Worm (Caenorhabditis elegans) whole organism, mixed stage, embryonic: ENCODE measurements around the gene W10G6.6.

Experiments used
- M03D4.4 ChIP-seq: sonication (generic microtip); optimal IDR thresholded peaks from 2 replicates; lab custom pipeline; 2017; ENCODE audit warnings: mild to moderate bottlenecking, missing genetic modification characterization, missing compliant biosample characterization
- bed-3 ChIP-seq: fragments of 200-800 bp; sonication (Bioruptor generic); optimal IDR thresholded peaks from 3 replicates; lab custom pipeline; 2018; ENCODE audit warnings: mild to moderate bottlenecking, missing genetic modification characterization, moderate library complexity, missing compliant biosample characterization
- blmp-1 ChIP-seq: fragments of 150-350 bp; optimal IDR thresholded peaks from 2 replicates; lab custom pipeline; 2014; ENCODE audit warnings: missing biosample characterization, missing genetic modification characterization
- ceh-39 ChIP-seq: fragments of 150-350 bp; optimal IDR thresholded peaks from 2 replicates; lab custom pipeline; 2014; ENCODE audit warnings: missing biosample characterization, missing genetic modification characterization
- ceh-43 ChIP-seq: fragments of 200-800 bp; sonication (Bioruptor generic); optimal IDR thresholded peaks from 2 replicates; lab custom pipeline; 2018; ENCODE audit warnings: mild to moderate bottlenecking, missing genetic modification characterization, moderate library complexity, missing compliant biosample characterization
- ceh-83 ChIP-seq: fragments of 200-800 bp; sonication (Bioruptor generic); optimal IDR thresholded peaks from 2 replicates; lab custom pipeline; 2018; ENCODE audit warnings: mild to moderate bottlenecking, missing genetic modification characterization, missing compliant biosample characterization
- ces-1 ChIP-seq: fragments of 150-350 bp; optimal IDR thresholded peaks from 2 replicates; lab custom pipeline; 2014; ENCODE audit warnings: missing biosample characterization, missing genetic modification reagents, missing genetic modification characterization
- cnd-1 ChIP-seq: fragments of 200-800 bp; sonication (Bioruptor generic); optimal IDR thresholded peaks from 2 replicates; lab custom pipeline; 2018; ENCODE audit warnings: mild to moderate bottlenecking, missing genetic modification characterization, missing compliant biosample characterization
- drap-1 ChIP-seq: fragments of 200-800 bp; sonication (Bioruptor generic); optimal IDR thresholded peaks from 3 replicates; lab custom pipeline; 2018; ENCODE audit warnings: mild to moderate bottlenecking, missing genetic modification characterization, missing compliant biosample characterization
- elt-1 ChIP-seq: sonication (generic microtip); optimal IDR thresholded peaks from 2 replicates; lab custom pipeline; 2017; ENCODE audit warnings: missing genetic modification characterization, mild to moderate bottlenecking, missing compliant biosample characterization, antibody characterized with exemption, moderate library complexity, borderline replicate concordance; ENCODE audit not compliant: insufficient read depth
- elt-3 ChIP-seq: fragments of 150-350 bp; optimal IDR thresholded peaks from 2 replicates; lab custom pipeline; 2014; ENCODE audit warnings: missing biosample characterization, missing genetic modification characterization
- flh-1 ChIP-seq: fragments of 200-800 bp; sonication (Bioruptor generic); optimal IDR thresholded peaks from 2 replicates; lab custom pipeline; 2018; ENCODE audit warnings: mild to moderate bottlenecking, missing genetic modification characterization, moderate library complexity, missing compliant biosample characterization
- ham-2 ChIP-seq: fragments of 200-800 bp; sonication (Bioruptor generic); optimal IDR thresholded peaks from 2 replicates; lab custom pipeline; 2018; ENCODE audit warnings: mild to moderate bottlenecking, missing genetic modification characterization, missing compliant biosample characterization
- hlh-1 ChIP-seq: fragments of 150-350 bp; optimal IDR thresholded peaks from 2 replicates; lab custom pipeline; 2014; ENCODE audit warnings: missing biosample characterization, missing genetic modification reagents, missing genetic modification characterization
- lin-13 ChIP-seq: fragments of 150-350 bp; optimal IDR thresholded peaks from 2 replicates; lab custom pipeline; 2014; ENCODE audit warnings: missing biosample characterization, missing genetic modification characterization
- lin-32 ChIP-seq: fragments of 200-800 bp; sonication (Bioruptor generic); optimal IDR thresholded peaks from 2 replicates; lab custom pipeline; 2018; ENCODE audit warnings: mild to moderate bottlenecking, missing genetic modification characterization, missing compliant biosample characterization
- lsy-2 ChIP-seq: fragments of 150-350 bp; optimal IDR thresholded peaks from 2 replicates; lab custom pipeline; 2014; ENCODE audit warnings: missing biosample characterization, missing genetic modification characterization
- mab-5 ChIP-seq: fragments of 150-350 bp; optimal IDR thresholded peaks from 2 replicates; lab custom pipeline; 2014; ENCODE audit warnings: missing biosample characterization, missing genetic modification characterization
- mep-1 ChIP-seq: fragments of 150-350 bp; optimal IDR thresholded peaks from 2 replicates; lab custom pipeline; 2017; ENCODE audit warnings: missing biosample characterization, missing genetic modification reagents, missing genetic modification characterization, inconsistent platforms
- mls-2 ChIP-seq: sonication (generic microtip); optimal IDR thresholded peaks from 2 replicates; lab custom pipeline; 2016; ENCODE audit warnings: mild to moderate bottlenecking, missing genetic modification characterization, moderate library complexity, missing compliant biosample characterization
- nhr-12 ChIP-seq: fragments of 150-350 bp; optimal IDR thresholded peaks from 2 replicates; lab custom pipeline; 2014; ENCODE audit warnings: missing biosample characterization, missing genetic modification characterization
- nhr-2 ChIP-seq: fragments of 150-350 bp; optimal IDR thresholded peaks from 2 replicates; lab custom pipeline; 2014; ENCODE audit warnings: missing biosample characterization, missing genetic modification characterization
- nhr-237 ChIP-seq: fragments of 150-350 bp; optimal IDR thresholded peaks from 2 replicates; lab custom pipeline; 2014; ENCODE audit warnings: missing biosample characterization, missing genetic modification characterization
- nhr-28 ChIP-seq: fragments of 150-350 bp; optimal IDR thresholded peaks from 2 replicates; lab custom pipeline; 2014; ENCODE audit warnings: missing biosample characterization, missing genetic modification characterization
- nhr-76 ChIP-seq: sonication (generic microtip); optimal IDR thresholded peaks from 2 replicates; lab custom pipeline; 2017; ENCODE audit warnings: missing biosample characterization, missing genetic modification characterization
- pha-4 ChIP-seq: fragments of 150-350 bp; optimal IDR thresholded peaks from 2 replicates; lab custom pipeline; 2018; ENCODE audit warnings: missing biosample characterization, missing genetic modification reagents, missing genetic modification characterization
- sem-2 ChIP-seq: fragments of 200-800 bp; sonication (Bioruptor generic); optimal IDR thresholded peaks from 2 replicates; lab custom pipeline; 2018; ENCODE audit warnings: mild to moderate bottlenecking, missing genetic modification characterization, missing compliant biosample characterization
- snpc-4 ChIP-seq: fragments of 150-350 bp; optimal IDR thresholded peaks from 2 replicates; lab custom pipeline; 2014; ENCODE audit warnings: missing biosample characterization, missing genetic modification characterization
- sptf-1 ChIP-seq: sonication (generic microtip); optimal IDR thresholded peaks from 2 replicates; lab custom pipeline; 2017; ENCODE audit warnings: mild to moderate bottlenecking, missing genetic modification characterization, moderate library complexity, missing compliant biosample characterization
- tbx-8 ChIP-seq: fragments of 200-800 bp; sonication (Bioruptor generic); optimal IDR thresholded peaks from 2 replicates; lab custom pipeline; 2018; ENCODE audit warnings: mild to moderate bottlenecking, missing genetic modification characterization, moderate library complexity, missing compliant biosample characterization
- unc-120 ChIP-seq: sonication (generic microtip); optimal IDR thresholded peaks from 2 replicates; lab custom pipeline; 2017; ENCODE audit warnings: missing genetic modification characterization, missing compliant biosample characterization; ENCODE audit not compliant: poor library complexity, severe bottlenecking
- unc-39 ChIP-seq: fragments of 150-350 bp; optimal IDR thresholded peaks from 2 replicates; lab custom pipeline; 2014; ENCODE audit warnings: missing biosample characterization, missing genetic modification characterization
- unc-62 ChIP-seq: fragments of 150-350 bp; optimal IDR thresholded peaks from 2 replicates; lab custom pipeline; 2014; ENCODE audit warnings: missing biosample characterization, missing genetic modification reagents, missing genetic modification characterization
- zip-8 ChIP-seq: fragments of 150-350 bp; optimal IDR thresholded peaks from 2 replicates; lab custom pipeline; 2014; ENCODE audit warnings: missing biosample characterization, missing genetic modification characterization
- ztf-11 ChIP-seq: fragments of 150-350 bp; optimal IDR thresholded peaks from 2 replicates; lab custom pipeline; 2014; ENCODE audit warnings: missing biosample characterization, missing genetic modification characterization

Gene W10G6.6

DNA sequence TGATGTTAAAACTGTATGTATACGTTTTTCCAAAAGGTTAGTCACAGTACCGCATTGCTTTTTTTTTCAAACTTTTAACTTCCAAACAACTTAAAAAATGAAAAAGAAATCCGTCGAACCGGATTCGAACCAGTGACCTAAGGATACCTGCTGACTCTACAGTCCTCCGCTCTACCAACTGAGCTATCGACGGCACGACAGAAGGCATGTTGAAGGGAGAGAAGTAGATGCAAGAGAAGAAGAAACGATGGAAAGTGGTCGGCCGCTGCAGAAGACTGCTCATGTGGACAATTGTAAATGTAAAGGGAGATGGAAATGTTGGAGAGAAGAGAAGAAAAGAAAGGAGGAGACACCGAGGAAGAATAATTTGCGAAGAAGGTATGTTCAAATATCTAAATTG, 40.9 kb downstream of the W10G6.6 start:
- TF ChIP-seq bed-3 (GFP tag; lab: Kevin White, UChicago) (peak; percentile 75), ceh-39 (tag; lab: Kevin White, UChicago) (peak; percentile 56), sem-2 (GFP tag; lab: Kevin White, UChicago) (peak; percentile 82), ceh-43 (GFP tag; lab: Kevin White, UChicago) (peak; percentile 72), sptf-1 (tag; lab: Kevin White, UChicago) (peak; percentile 94), hlh-1 (tag; lab: Kevin White, UChicago) (peak; percentile 68), M03D4.4 (tag; lab: Kevin White, UChicago) (peak; percentile 91), nhr-76 (tag; lab: Kevin White, UChicago) (no peak), zip-8 (tag; lab: Kevin White, UChicago) (no peak), lsy-2 (peak; percentile 44), ham-2 (GFP tag; lab: Kevin White, UChicago) (peak; percentile 78), nhr-2 (tag; lab: Kevin White, UChicago) (no peak), snpc-4 (tag; lab: Kevin White, UChicago) (no peak), unc-120 (tag; lab: Kevin White, UChicago) (peak; percentile 62), lin-13 (peak; percentile 61), tbx-8 (peak; percentile 56), nhr-12 (tag; lab: Kevin White, UChicago) (no peak), mep-1 (tag; lab: Kevin White, UChicago) (peak; percentile 54), ces-1 (GFP tag; lab: Kevin White, UChicago) (peak; percentile 47), lin-32 (GFP tag; lab: Kevin White, UChicago) (peak; percentile 79), pha-4 (peak; percentile 17), elt-3 (peak; percentile 10), drap-1 (GFP tag; lab: Kevin White, UChicago) (peak; percentile 93), unc-39 (tag; lab: Kevin White, UChicago) (no peak), mab-5 (tag; lab: Kevin White, UChicago) (no peak), blmp-1 (no peak), mls-2 (tag; lab: Kevin White, UChicago) (peak; percentile 92), ztf-11 (tag; lab: Kevin White, UChicago) (peak; percentile 4), nhr-237 (tag; lab: Kevin White, UChicago) (peak; percentile 87), unc-62 (GFP tag; lab: Kevin White, UChicago) (peak; percentile 68), cnd-1 (tag; lab: Kevin White, UChicago) (peak; percentile 93), ceh-83 (GFP tag; lab: Kevin White, UChicago) (peak; percentile 87), elt-1 (tag; lab: Kevin White, UChicago) (peak; percentile 35), nhr-28 (peak; percentile 35), flh-1 (peak; percentile 51)
- TF ChIP-seq, all 35 proteins: peak for 27

DNA sequence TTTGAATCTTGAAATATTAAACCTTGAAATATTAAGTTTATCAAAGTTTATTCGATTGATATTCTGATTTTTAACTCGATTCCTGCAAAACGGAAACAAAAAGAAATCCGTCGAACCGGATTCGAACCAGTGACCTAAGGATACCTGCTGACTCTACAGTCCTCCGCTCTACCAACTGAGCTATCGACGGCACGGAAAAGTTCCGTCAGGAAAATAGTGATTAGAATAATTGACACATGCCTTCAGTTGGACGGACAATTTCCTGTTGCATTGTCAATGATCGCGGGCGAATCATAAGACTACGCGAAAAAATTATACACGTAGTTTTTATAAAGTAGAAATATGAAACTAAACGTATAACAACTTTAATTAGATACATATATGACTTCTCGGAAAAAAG, 41.5 kb downstream of the W10G6.6 start:
- no peak for TF ChIP-seq ztf-11 (tag; lab: Kevin White, UChicago)
- TF ChIP-seq unc-120 (tag; lab: Kevin White, UChicago) = no peak
- TF ChIP-seq zip-8 (tag; lab: Kevin White, UChicago) = no peak
- no peak for TF ChIP-seq ceh-43 (GFP tag; lab: Kevin White, UChicago)
- no peak for TF ChIP-seq lin-13
- TF ChIP-seq nhr-28 = no peak
- no peak for TF ChIP-seq drap-1 (GFP tag; lab: Kevin White, UChicago)
- TF ChIP-seq elt-3 = no peak
- TF ChIP-seq snpc-4 (tag; lab: Kevin White, UChicago) = no peak
- TF ChIP-seq hlh-1 (tag; lab: Kevin White, UChicago) = no peak
- TF ChIP-seq pha-4 = no peak
- no peak for TF ChIP-seq blmp-1
- TF ChIP-seq lsy-2 = no peak
- TF ChIP-seq ceh-83 (GFP tag; lab: Kevin White, UChicago) = no peak

DNA sequence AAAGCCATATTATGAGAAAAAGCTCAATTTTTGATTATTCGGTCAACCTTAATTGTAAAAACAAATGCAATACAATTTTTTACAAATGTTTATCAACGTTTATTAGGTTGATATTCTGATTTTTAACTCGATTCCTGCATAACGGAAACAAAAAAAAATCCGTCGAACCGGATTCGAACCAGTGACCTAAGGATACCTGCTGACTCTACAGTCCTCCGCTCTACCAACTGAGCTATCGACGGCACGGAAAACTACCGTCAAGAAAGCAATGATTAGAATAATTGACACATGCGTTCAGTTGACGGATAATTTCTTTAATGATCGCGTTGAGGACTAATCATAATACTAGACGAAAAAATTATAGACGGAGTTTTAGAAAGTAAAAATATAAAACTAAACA, 41.9 kb downstream of the W10G6.6 start:
- no peak for TF ChIP-seq nhr-76 (tag; lab: Kevin White, UChicago)
- TF ChIP-seq, all 35 proteins: peak for 0

DNA sequence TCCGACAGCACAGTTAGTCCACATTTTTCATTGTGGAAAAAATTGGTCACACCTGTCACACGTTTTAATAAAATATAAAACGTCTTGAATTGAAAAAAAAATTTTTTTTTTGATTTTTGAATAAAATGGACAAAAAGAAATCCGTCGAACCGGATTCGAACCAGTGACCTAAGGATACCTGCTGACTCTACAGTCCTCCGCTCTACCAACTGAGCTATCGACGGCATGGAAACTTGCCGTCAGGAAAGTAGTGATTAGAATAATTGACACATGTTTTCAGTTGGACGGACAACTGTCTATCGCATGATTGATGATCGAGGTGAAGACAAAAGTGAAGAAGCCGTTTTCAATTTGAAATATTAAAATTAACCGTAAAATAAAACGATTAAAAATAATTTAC, 42.5 kb downstream of the W10G6.6 start:
- TF ChIP-seq lin-13 (no peak), sptf-1 (tag; lab: Kevin White, UChicago) (no peak), nhr-237 (tag; lab: Kevin White, UChicago) (no peak), pha-4 (no peak), flh-1 (no peak), elt-1 (tag; lab: Kevin White, UChicago) (no peak), unc-120 (tag; lab: Kevin White, UChicago) (no peak), ceh-83 (GFP tag; lab: Kevin White, UChicago) (no peak), elt-3 (no peak)
